Worm (Caenorhabditis elegans) whole organism, L4 larva: ENCODE results near the gene idpb-5.

Source experiments
- D1046.2 ChIP-seq: fragments of 200-800 bp; sonication (Bioruptor generic); IDR thresholded peaks from 2 replicates; pipeline ENCODE4 v1.3.6; 2022; ENCODE audit warnings: missing genetic modification characterization, missing compliant biosample characterization
- F49E8.2 ChIP-seq: sonication (generic microtip); optimal IDR thresholded peaks from 2 replicates; lab custom pipeline; 2016; ENCODE audit warnings: missing compliant biosample characterization, mild to moderate bottlenecking, missing genetic modification characterization, borderline replicate concordance
- Y5F2A.4 ChIP-seq: fragments of 200-800 bp; sonication (Bioruptor generic); optimal IDR thresholded peaks from 2 replicates; lab custom pipeline; 2018; ENCODE audit warnings: mild to moderate bottlenecking, missing genetic modification characterization, missing compliant biosample characterization
- Y75B8A.6 ChIP-seq: fragments of 200-800 bp; sonication (Bioruptor generic); IDR thresholded peaks from 2 replicates; pipeline ENCODE4 v1.3.6; 2022; ENCODE audit warnings: missing genetic modification reagents, missing genetic modification characterization, missing compliant biosample characterization
- aha-1 ChIP-seq: fragments of 150-350 bp; peaks from one replicate; lab custom pipeline; 2014; ENCODE audit warnings: missing biosample characterization, missing genetic modification characterization
- aly-2 ChIP-seq: sonication (generic microtip); optimal IDR thresholded peaks from 2 replicates; lab custom pipeline; 2018; ENCODE audit warnings: missing biosample characterization, missing genetic modification characterization
- ceh-20 ChIP-seq: fragments of 200-800 bp; sonication (Bioruptor generic); IDR thresholded peaks from 2 replicates; pipeline ENCODE4 v1.3.6; 2022; ENCODE audit warnings: missing genetic modification reagents, missing genetic modification characterization, missing compliant biosample characterization
- daf-16 ChIP-seq, 3 experiments: sonication (generic microtip); optimal IDR thresholded peaks; 2 replicates each; lab custom pipeline; 2016 to 2017; ENCODE audit warnings: missing genetic modification characterization in 3 of 3, missing genetic modification reagents in 3 of 3, mild to moderate bottlenecking in 2 of 3, missing compliant biosample characterization in 2 of 3, missing biosample characterization in 1 of 3, moderate library complexity in 1 of 3
- daf-19 ChIP-seq: fragments of 200-800 bp; sonication (Bioruptor generic); conservative IDR thresholded peaks from 2 replicates; pipeline ENCODE4 v1.3.6; 2022; ENCODE audit warnings: missing genetic modification characterization, missing compliant biosample characterization
- dmd-6 ChIP-seq: fragments of 200-800 bp; sonication (Bioruptor generic); IDR thresholded peaks from 2 replicates; pipeline ENCODE4 v1.3.6; 2022; ENCODE audit warnings: missing genetic modification reagents, missing genetic modification characterization, missing compliant biosample characterization
- dve-1 ChIP-seq: sonication (generic microtip); optimal IDR thresholded peaks from 2 replicates; lab custom pipeline; 2017; ENCODE audit warnings: antibody characterized with exemption, mild to moderate bottlenecking, missing genetic modification characterization, missing compliant biosample characterization; ENCODE audit not compliant: insufficient read depth
- egl-27 ChIP-seq: sonication (generic microtip); optimal IDR thresholded peaks from 3 replicates; lab custom pipeline; 2017; ENCODE audit warnings: missing biosample characterization, missing genetic modification reagents, missing genetic modification characterization
- egl-43 ChIP-seq: fragments of 200-800 bp; sonication (Bioruptor generic); IDR thresholded peaks from 2 replicates; pipeline ENCODE4 v1.3.6; 2022; ENCODE audit warnings: missing genetic modification reagents, missing genetic modification characterization, missing compliant biosample characterization
- fos-1 ChIP-seq: fragments of 150-350 bp; optimal IDR thresholded peaks from 2 replicates; lab custom pipeline; 2014; ENCODE audit warnings: missing biosample characterization, missing genetic modification characterization
- hlh-11 ChIP-seq: fragments of 200-800 bp; sonication (Bioruptor generic); optimal IDR thresholded peaks from 2 replicates; lab custom pipeline; 2018; ENCODE audit warnings: mild to moderate bottlenecking, missing genetic modification characterization, missing compliant biosample characterization
- hlh-30 ChIP-seq: sonication (generic microtip); optimal IDR thresholded peaks from 2 replicates; lab custom pipeline; 2017; ENCODE audit warnings: antibody characterized with exemption, mild to moderate bottlenecking, missing genetic modification characterization, missing compliant biosample characterization; ENCODE audit not compliant: insufficient read depth
- jun-1 ChIP-seq: fragments of 150-350 bp; optimal IDR thresholded peaks from 2 replicates; lab custom pipeline; 2014; ENCODE audit warnings: missing biosample characterization, missing genetic modification reagents, missing genetic modification characterization
- lin-1 ChIP-seq: fragments of 200-800 bp; sonication (Bioruptor generic); IDR thresholded peaks from 2 replicates; pipeline ENCODE4 v1.3.6; 2022; ENCODE audit warnings: missing genetic modification reagents, missing genetic modification characterization, missing compliant biosample characterization
- lin-13 ChIP-seq: fragments of 150-350 bp; optimal IDR thresholded peaks from 2 replicates; lab custom pipeline; 2014; ENCODE audit warnings: missing biosample characterization, missing genetic modification reagents, missing genetic modification characterization
- lin-15B ChIP-seq: fragments of 150-350 bp; sonication (generic microtip); optimal IDR thresholded peaks from 3 replicates; lab custom pipeline; 2014; ENCODE audit warnings: missing biosample characterization, missing genetic modification characterization
- mdt-29 ChIP-seq: fragments of 200-800 bp; sonication (Bioruptor generic); IDR thresholded peaks from 2 replicates; pipeline ENCODE4 v1.3.6; 2022; ENCODE audit warnings: missing genetic modification reagents, missing genetic modification characterization, missing compliant biosample characterization
- mes-2 ChIP-seq: sonication (generic microtip); optimal IDR thresholded peaks from 2 replicates; lab custom pipeline; 2016; ENCODE audit warnings: missing genotype, mild to moderate bottlenecking, missing genetic modification characterization, missing compliant biosample characterization; ENCODE audit not compliant: poor library complexity, severe bottlenecking
- nhr-10 ChIP-seq: fragments of 150-350 bp; optimal IDR thresholded peaks from 2 replicates; lab custom pipeline; 2014; ENCODE audit warnings: missing biosample characterization, missing genetic modification characterization
- nhr-111 ChIP-seq: fragments of 200-800 bp; sonication (Bioruptor generic); optimal IDR thresholded peaks from 2 replicates; lab custom pipeline; 2018; ENCODE audit warnings: mild to moderate bottlenecking, missing genetic modification characterization, missing compliant biosample characterization
- pha-4 ChIP-seq, 2 experiments: fragments of 150-350 bp in 1 of 2; fragments of 200-800 bp in 1 of 2; sonication (Bioruptor generic) in 1 of 2; IDR thresholded peaks in 1 of 2; optimal IDR thresholded peaks in 1 of 2; 2 replicates each; pipeline versions ENCODE4 v1.3.6 to Lab custom; 2014 to 2022; ENCODE audit warnings: missing genetic modification characterization in 2 of 2, missing genetic modification reagents in 2 of 2, missing biosample characterization in 1 of 2, missing compliant biosample characterization in 1 of 2
- pqm-1 ChIP-seq: sonication (generic microtip); optimal IDR thresholded peaks from 2 replicates; lab custom pipeline; 2017; ENCODE audit warnings: missing biosample characterization, missing genetic modification characterization
- sdz-12 ChIP-seq: fragments of 200-800 bp; sonication (Bioruptor generic); optimal IDR thresholded peaks from 2 replicates; lab custom pipeline; 2018; ENCODE audit warnings: mild to moderate bottlenecking, missing genetic modification characterization, missing compliant biosample characterization
- spr-3 ChIP-seq: fragments of 200-800 bp; sonication (Bioruptor generic); optimal IDR thresholded peaks from 2 replicates; lab custom pipeline; 2018; ENCODE audit warnings: mild to moderate bottlenecking, missing genetic modification characterization, missing compliant biosample characterization
- tag-97 ChIP-seq: fragments of 200-800 bp; sonication (Bioruptor generic); IDR thresholded peaks from 2 replicates; pipeline ENCODE4 v1.3.6; 2022; ENCODE audit warnings: missing genetic modification characterization, missing compliant biosample characterization
- tra-1 ChIP-seq: fragments of 200-800 bp; sonication (Bioruptor generic); IDR thresholded peaks from 2 replicates; pipeline ENCODE4 v1.3.6; 2022; ENCODE audit warnings: missing genetic modification reagents, missing genetic modification characterization, missing compliant biosample characterization
- unc-130 ChIP-seq: sonication (generic microtip); optimal IDR thresholded peaks from 2 replicates; lab custom pipeline; 2016; ENCODE audit warnings: missing genetic modification reagents, missing genetic modification characterization, missing compliant biosample characterization
- unc-62 ChIP-seq, 3 experiments: fragments of 150-350 bp in 1 of 3; sonication (generic microtip); optimal IDR thresholded peaks in 2 of 3; peaks in 1 of 3; 1 replicate in 1 of 3; 2 replicates in 2 of 3; lab custom pipeline; 2014 to 2017; ENCODE audit warnings: missing biosample characterization in 3 of 3, missing genetic modification characterization in 3 of 3, missing genetic modification reagents in 3 of 3, missing genotype in 1 of 3
- vab-7 ChIP-seq: fragments of 200-800 bp; sonication (Bioruptor generic); IDR thresholded peaks from 2 replicates; pipeline ENCODE4 v1.3.6; 2022; ENCODE audit warnings: missing genetic modification reagents, missing genetic modification characterization, missing compliant biosample characterization
- zag-1 ChIP-seq: fragments of 150-350 bp; optimal IDR thresholded peaks from 2 replicates; lab custom pipeline; 2014; ENCODE audit warnings: missing biosample characterization, missing genetic modification characterization
- zip-11 ChIP-seq: fragments of 200-800 bp; sonication (Bioruptor generic); IDR thresholded peaks from 2 replicates; pipeline ENCODE4 v1.3.6; 2022; ENCODE audit warnings: missing genetic modification characterization, missing compliant biosample characterization

The idpb-5 gene

DNA sequence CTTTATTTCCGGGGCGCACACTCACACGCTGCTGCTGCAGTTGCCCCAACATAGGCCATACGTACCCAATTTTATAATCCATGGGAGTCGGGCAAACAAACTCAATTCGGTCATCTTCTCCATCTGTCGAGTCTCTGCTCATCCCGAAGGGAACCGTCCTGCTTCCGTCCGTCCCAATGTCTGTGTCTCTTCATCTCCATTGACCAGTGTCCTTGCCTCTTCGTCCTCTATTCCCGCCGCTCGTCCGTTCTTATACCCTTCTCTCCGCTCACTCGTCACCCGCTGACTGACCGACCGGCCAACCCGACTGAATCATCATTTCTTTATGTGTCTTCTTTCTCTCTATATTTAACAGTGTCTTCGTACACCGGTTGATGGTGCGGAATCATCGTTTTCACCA lies 5.5 kb downstream of the idpb-5 start (continued):
- TF ChIP-seq pha-4 (GFP tag; IDR thresholded peaks at IDR 0.05; lab: Robert Waterston, UW) (no peak), pha-4 (tag; optimal IDR thresholded peaks at IDR 0.05; lab: Kevin White, UChicago) (no peak), ceh-20 (no peak), jun-1 (tag; lab: Kevin White, UChicago) (no peak), fos-1 (tag; lab: Kevin White, UChicago) (no peak), dve-1 (no peak), daf-16 (GFP tag; optimal IDR thresholded peaks at IDR 0.05; lab: Kevin White, UChicago) (no peak), daf-16 (tag; optimal IDR thresholded peaks at IDR 0.05; lab: Kevin White, UChicago) (no peak), lin-15B (tag; lab: Kevin White, UChicago) (no peak), zip-11 (no peak), egl-27 (no peak)

DNA sequence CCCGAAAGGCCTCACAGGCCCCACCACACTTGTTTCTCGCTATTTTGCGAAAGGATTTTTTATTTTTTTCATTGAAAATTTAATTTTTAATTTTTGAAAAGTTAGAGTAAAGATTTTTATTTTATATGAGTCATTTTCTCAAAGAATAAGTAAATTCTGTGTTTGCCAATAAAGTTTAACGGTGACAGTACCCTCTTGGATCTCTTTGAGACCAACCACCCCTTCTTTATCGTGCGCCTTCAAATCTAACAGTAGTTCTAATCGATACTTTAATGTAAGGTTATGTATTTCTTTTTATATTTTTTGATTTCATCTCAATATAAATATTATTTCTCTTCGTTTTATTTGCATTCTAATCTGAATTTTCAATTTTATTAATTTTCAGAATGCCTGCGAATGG lies 6.2 kb downstream of the idpb-5 start, which contains the start of gene hmp-1:
Gene hmp-1 (plus strand): TSS at position 380 of the 400 bp plus-strand sequence.
- TF ChIP-seq egl-43 (GFP tag; lab: Robert Waterston, UW) (no peak), aha-1 (peak; percentile 9)

DNA sequence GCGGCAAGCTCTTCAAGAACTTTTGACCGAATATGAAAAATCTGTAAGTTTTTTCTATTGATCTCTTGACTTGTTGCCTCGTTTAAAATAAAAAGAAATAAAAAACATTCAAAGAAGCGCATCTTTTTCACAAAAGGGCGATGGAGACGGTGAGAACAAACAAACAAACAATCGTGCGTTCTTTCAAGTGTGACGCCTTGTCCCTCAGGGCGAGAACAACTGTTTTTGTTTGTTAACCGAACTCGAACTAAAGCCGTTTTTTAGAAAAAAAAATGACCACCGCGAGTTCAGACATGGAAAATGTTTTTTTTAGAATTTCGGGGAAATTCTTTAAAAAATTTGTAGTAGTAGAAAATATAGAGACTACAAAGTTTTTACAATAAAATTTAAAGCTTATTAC lies 7.6 kb downstream of the idpb-5 start:
- no peak for TF ChIP-seq lin-1
- peak in 1 of 2 experiments; percentile 86 for TF ChIP-seq unc-62 (GFP tag; optimal IDR thresholded peaks at IDR 0.05 in 1 of 2; lab: Kevin White, UChicago)
- no peak for TF ChIP-seq unc-62 (tag; optimal IDR thresholded peaks at IDR 0.05; lab: Kevin White, UChicago)
- no peak for TF ChIP-seq Y5F2A.4 (GFP tag; lab: Kevin White, UChicago)
- no peak for TF ChIP-seq vab-7 (GFP tag; lab: Robert Waterston, UW)
- no peak for TF ChIP-seq nhr-10
- TF ChIP-seq F49E8.2 (tag; lab: Kevin White, UChicago), result no peak
- TF ChIP-seq daf-19 (GFP tag; lab: Robert Waterston, UW), result no peak
- no peak for TF ChIP-seq pha-4 (GFP tag; IDR thresholded peaks at IDR 0.05; lab: Robert Waterston, UW)
- TF ChIP-seq pha-4 (tag; optimal IDR thresholded peaks at IDR 0.05; lab: Kevin White, UChicago), result peak; percentile 50

DNA sequence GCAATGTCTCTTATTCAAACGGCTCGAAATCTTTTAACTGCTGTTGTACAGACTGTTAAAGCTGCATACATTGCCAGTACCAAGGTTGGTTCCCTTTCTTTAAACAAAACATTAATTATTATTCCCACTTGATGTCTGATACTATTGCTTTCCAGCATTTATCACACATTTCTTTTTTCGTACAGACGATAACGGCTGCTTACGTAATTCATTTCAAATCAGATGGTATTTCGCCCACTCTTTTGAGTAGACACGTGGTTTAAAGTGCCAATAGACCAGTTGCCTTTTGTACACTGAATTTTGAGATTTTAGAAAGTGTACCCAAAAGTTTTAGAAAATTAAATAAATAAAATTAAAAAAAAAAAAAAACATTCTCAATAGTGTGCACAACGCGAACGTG lies 10.1 kb downstream of the idpb-5 start:
- TF ChIP-seq hlh-11 (tag; lab: Kevin White, UChicago) (peak; percentile 32), tra-1 (GFP tag; lab: Robert Waterston, UW) (no peak), sdz-12 (no peak), D1046.2 (GFP tag; lab: Robert Waterston, UW) (no peak), dmd-6 (peak; percentile 36), hlh-30 (tag; lab: Kevin White, UChicago) (peak; percentile 59), dve-1 (peak; percentile 31), Y75B8A.6 (GFP tag; lab: Robert Waterston, UW) (no peak), pqm-1 (tag; lab: Kevin White, UChicago) (peak; percentile 10), egl-27 (no peak), mdt-29 (GFP tag; lab: Robert Waterston, UW) (no peak), daf-16 (GFP tag; optimal IDR thresholded peaks at IDR 0.05; lab: Kevin White, UChicago) (no peak), daf-16 (tag; optimal IDR thresholded peaks at IDR 0.05; lab: Kevin White, UChicago) (peak; percentile 59)
- TF ChIP-seq, all 104 proteins: peak for 6

- TF ChIP-seq aha-1, result peak; percentile 51
- TF ChIP-seq unc-62 (GFP tag; optimal IDR thresholded peaks at IDR 0.05 in 1 of 2; lab: Kevin White, UChicago), result peak in 1 of 2 experiments; percentile 93
- no peak for TF ChIP-seq unc-62 (tag; optimal IDR thresholded peaks at IDR 0.05; lab: Kevin White, UChicago)
- TF ChIP-seq unc-130 (GFP tag; lab: Kevin White, UChicago), result no peak
- no peak for TF ChIP-seq lin-13
- TF ChIP-seq mes-2 (tag; lab: Kevin White, UChicago), result no peak
- TF ChIP-seq spr-3, result no peak
- TF ChIP-seq zag-1 (tag; lab: Kevin White, UChicago), result no peak
- TF ChIP-seq pha-4 (GFP tag; IDR thresholded peaks at IDR 0.05; lab: Robert Waterston, UW), result no peak
- no peak for TF ChIP-seq pha-4 (tag; optimal IDR thresholded peaks at IDR 0.05; lab: Kevin White, UChicago)
- TF ChIP-seq nhr-111 (GFP tag; lab: Kevin White, UChicago), result no peak
- no peak for TF ChIP-seq aly-2 (tag; lab: Kevin White, UChicago)
- no peak for TF ChIP-seq tag-97 (GFP tag; lab: Robert Waterston, UW)
Observed at ce11 chrV:11852305-11852704, 13.0 kb downstream of the idpb-5 start.
